Worm (Caenorhabditis elegans): ENCODE measurements around the gene D2096.12.

D2096.12 gene

ce11 chrIV:8397814-8398213, 34.6 kb downstream of the D2096.12 start:
- TF ChIP-seq hmbx-1 (tag; optimal IDR thresholded peaks at IDR 0.05) (no peak), B0310.2 (tag; optimal IDR thresholded peaks at IDR 0.05) (no peak), flt-1 (GFP tag; IDR thresholded peaks at IDR 0.05) (no peak), hmg-4 (GFP tag; optimal IDR thresholded peaks at IDR 0.05) (no peak), pes-1 (GFP tag; IDR thresholded peaks at IDR 0.05) (no peak), ama-1 (optimal IDR thresholded peaks at IDR 0.05) (no peak), scrt-1 (GFP tag; IDR thresholded peaks at IDR 0.05) (no peak), sea-1 (GFP tag; conservative IDR thresholded peaks at IDR 0.05) (no peak), ceh-13 (GFP tag; optimal IDR thresholded peaks at IDR 0.05) (no peak), ets-7 (tag; optimal IDR thresholded peaks at IDR 0.05) (no peak), tra-4 (tag; optimal IDR thresholded peaks at IDR 0.05) (no peak), ceh-36 (tag; optimal IDR thresholded peaks at IDR 0.05) (no peak)

DNA sequence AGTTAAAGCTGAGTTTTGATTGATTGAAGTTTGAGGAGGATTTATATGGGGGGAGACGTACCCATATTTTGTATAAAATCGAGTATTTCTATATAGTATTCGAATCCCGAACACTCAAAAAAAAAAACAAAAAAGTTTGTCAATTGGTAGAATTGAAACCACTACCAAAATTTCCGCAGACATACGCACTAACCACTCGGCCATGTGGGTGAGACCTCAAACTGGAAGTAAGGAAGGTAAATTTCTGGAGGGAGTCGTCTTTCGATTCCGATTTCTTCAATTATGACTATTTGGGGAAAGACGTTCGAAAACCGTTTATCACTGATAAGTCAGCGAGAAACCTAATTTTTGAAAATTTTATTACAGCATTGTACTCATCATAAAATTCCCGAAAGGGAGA, 49.3 kb downstream of the D2096.12 start:
- TF ChIP-seq tbx-11 (GFP tag; IDR thresholded peaks at IDR 0.05) (peak; percentile 66), flt-1 (GFP tag; IDR thresholded peaks at IDR 0.05) (peak; percentile 69), pes-1 (GFP tag; IDR thresholded peaks at IDR 0.05) (peak; percentile 79), scrt-1 (GFP tag; IDR thresholded peaks at IDR 0.05) (peak; percentile 74), sea-1 (GFP tag; conservative IDR thresholded peaks at IDR 0.05) (peak; percentile 72; the same call in 1 of the 2 replicates)
